Fruit fly (Drosophila melanogaster): ENCODE data around the gene CG2116.

CG2116 gene

dm6 chrX:8101479-8102198 lies 28.0 kb upstream of the CG2116 start, which contains the start of gene CG2258 (continued):
- TF ChIP-seq fd102C (GFP tag; optimal IDR thresholded peaks at IDR 0.05) (no peak), Bteb2 (GFP tag; optimal IDR thresholded peaks at IDR 0.05) (peak; percentile 27), Tbp (GFP tag; optimal IDR thresholded peaks at IDR 0.05) (no peak), slp2 (GFP tag; optimal IDR thresholded peaks at IDR 0.05) (peak; percentile 15), slbo (GFP tag; IDR thresholded peaks at IDR 0.05) (peak; percentile 90), lmd (GFP tag; IDR thresholded peaks at IDR 0.05) (peak; percentile 91), CG2712 (tag; optimal IDR thresholded peaks at IDR 0.05) (peak; percentile 88), CG14441 (GFP tag; IDR thresholded peaks at IDR 0.05) (peak; percentile 88), BEAF-32 (GFP tag; optimal IDR thresholded peaks at IDR 0.05) (peak; percentile 22), CG18619 (GFP tag; optimal IDR thresholded peaks at IDR 0.05) (peak; percentile 66), so (GFP tag; IDR thresholded peaks at IDR 0.05) (peak; percentile 68; the same call in 1 of the 3 replicates), CG10366 (GFP tag; IDR thresholded peaks at IDR 0.05) (peak; percentile 82), CG34422 (GFP tag; IDR thresholded peaks at IDR 0.05) (peak; percentile 89), nmo (GFP tag; optimal IDR thresholded peaks at IDR 0.05) (peak; percentile 89), D19B (GFP tag; optimal IDR thresholded peaks at IDR 0.05) (peak; percentile 52), gcm2 (GFP tag; optimal IDR thresholded peaks at IDR 0.05) (no peak), Hey (tag; optimal IDR thresholded peaks at IDR 0.05) (peak; percentile 48), CG14710 (tag; optimal IDR thresholded peaks at IDR 0.05) (peak; percentile 71), CG1602 (GFP tag; optimal IDR thresholded peaks at IDR 0.05) (peak; percentile 74), CG4617 (GFP tag; optimal IDR thresholded peaks at IDR 0.05; ENCODE audit: borderline replicate concordance) (peak; percentile 33), nau (GFP tag; optimal IDR thresholded peaks at IDR 0.05) (peak; percentile 79), peb (GFP tag; IDR thresholded peaks at IDR 0.05) (peak; percentile 61), CG10462 (GFP tag; optimal IDR thresholded peaks at IDR 0.05) (peak; percentile 1), ERR (GFP tag; optimal IDR thresholded peaks at IDR 0.05) (no peak), lilli (GFP tag; optimal IDR thresholded peaks at IDR 0.05) (peak; percentile 46), CG8290 (GFP tag; optimal IDR thresholded peaks at IDR 0.05) (no peak), CG8290 (tag; optimal IDR thresholded peaks at IDR 0.05) (peak; percentile 16 to 87), Dll (GFP tag; IDR thresholded peaks at IDR 0.05; ENCODE audit: partially characterized antibody) (no peak), CG17385 (GFP tag; optimal IDR thresholded peaks at IDR 0.05) (peak; percentile 87), CG31388 (GFP tag; optimal IDR thresholded peaks at IDR 0.05) (peak; percentile 68), CG3995 (GFP tag; optimal IDR thresholded peaks at IDR 0.05) (peak; percentile 38), bowl (GFP tag; IDR thresholded peaks at IDR 0.05) (peak; percentile 68; the same call in 1 of the 2 replicates), Asciz (GFP tag; optimal IDR thresholded peaks at IDR 0.05) (peak; percentile 82), sens (GFP tag) (peak; percentile 91), lbe (GFP tag; optimal IDR thresholded peaks at IDR 0.05) (peak; percentile 37), Dek (tag; optimal IDR thresholded peaks at IDR 0.05) (peak; percentile 77), Doc2 (GFP tag; IDR thresholded peaks at IDR 0.05) (no peak), zen (tag; optimal IDR thresholded peaks at IDR 0.05) (peak; percentile 39), dmrt99B (tag; optimal IDR thresholded peaks at IDR 0.05) (peak; percentile 94), Abd-B (GFP tag; optimal IDR thresholded peaks at IDR 0.05) (peak; percentile 83), chn (GFP tag; optimal IDR thresholded peaks at IDR 0.05) (peak; percentile 77), CG30431 (GFP tag; optimal IDR thresholded peaks at IDR 0.05) (peak; percentile 65), chm (GFP tag; IDR thresholded peaks at IDR 0.05) (peak; percentile 82), CG8924 (tag; optimal IDR thresholded peaks at IDR 0.05) (peak; percentile 86), H15 (GFP tag; IDR thresholded peaks at IDR 0.05) (peak; percentile 84), CG4730 (GFP tag; IDR thresholded peaks at IDR 0.05) (peak; percentile 74), al (GFP tag; IDR thresholded peaks at IDR 0.05) (peak; percentile 77), crp (GFP tag; optimal IDR thresholded peaks at IDR 0.05) (peak in 1 of 2 experiments; percentile 12), CG16815 (GFP tag; optimal IDR thresholded peaks at IDR 0.05) (peak; percentile 67), Neu2 (GFP tag; optimal IDR thresholded peaks at IDR 0.05; ENCODE audit: borderline replicate concordance) (no peak)
